Fruit fly (Drosophila melanogaster) whole organism, pupa: ENCODE measurements around the gene PolA1.
A peak's percentile ranks its signal among the peaks of the same experiment; 100 is the strongest.

Experiments
- CG10348 ChIP-seq: fragments of 200-800 bp; sonication (Bioruptor generic); IDR thresholded peaks from 2 replicates; pipeline ENCODE4 v1.3.6; 2022; ENCODE audit warnings: missing biosample characterization, missing genetic modification characterization
- CG12605 ChIP-seq: fragments of 200-800 bp; sonication (Bioruptor generic); IDR thresholded peaks from 2 replicates; pipeline ENCODE4 v1.3.6; 2022; ENCODE audit warnings: missing biosample characterization, missing genetic modification characterization
- CG13204 ChIP-seq: fragments of 200-800 bp; sonication (Bioruptor generic); optimal IDR thresholded peaks from 2 replicates; lab custom pipeline; 2018; ENCODE audit warnings: missing biosample characterization, mild to moderate bottlenecking, missing genetic modification characterization, moderate library complexity
- CG14655 ChIP-seq: fragments of 200-800 bp; sonication (Bioruptor generic); optimal IDR thresholded peaks from 3 replicates; lab custom pipeline; 2017; ENCODE audit warnings: mild to moderate bottlenecking, missing biosample characterization, missing genetic modification reagents, missing genetic modification characterization
- CG15710 ChIP-seq: fragments of 200-800 bp; sonication (Bioruptor generic); optimal IDR thresholded peaks from 2 replicates; lab custom pipeline; 2018; ENCODE audit warnings: missing biosample characterization, mild to moderate bottlenecking, missing genetic modification characterization, moderate library complexity
- CG17806 ChIP-seq: fragments of 200-800 bp; sonication (Bioruptor generic); optimal IDR thresholded peaks from 2 replicates; lab custom pipeline; 2018; ENCODE audit warnings: missing biosample characterization, mild to moderate bottlenecking, missing genetic modification characterization, moderate library complexity
- CG32121 ChIP-seq: fragments of 200-800 bp; sonication (Bioruptor generic); IDR thresholded peaks from 2 replicates; pipeline ENCODE4 v1.3.6; 2022; ENCODE audit warnings: missing biosample characterization, missing genetic modification characterization
- CG34367 ChIP-seq: fragments of 200-800 bp; sonication (Bioruptor generic); optimal IDR thresholded peaks from 2 replicates; lab custom pipeline; 2018; ENCODE audit warnings: missing biosample characterization, mild to moderate bottlenecking, missing genetic modification characterization
- CG4496 ChIP-seq: fragments of 200-800 bp; sonication (Bioruptor generic); IDR thresholded peaks from 3 replicates; pipeline ENCODE4 v1.3.6; 2022; ENCODE audit warnings: missing biosample characterization, missing genetic modification characterization
- CG8159 ChIP-seq: fragments of 200-800 bp; sonication (Bioruptor generic); optimal IDR thresholded peaks from 3 replicates; lab custom pipeline; 2018; ENCODE audit warnings: missing biosample characterization, mild to moderate bottlenecking, missing genetic modification characterization, moderate library complexity
- CG8301 ChIP-seq: fragments of 200-800 bp; sonication (Bioruptor generic); optimal IDR thresholded peaks from 2 replicates; lab custom pipeline; 2018; ENCODE audit warnings: missing biosample characterization, mild to moderate bottlenecking, missing genetic modification characterization
- CG9948 ChIP-seq: fragments of 200-800 bp; sonication (Bioruptor generic); optimal IDR thresholded peaks from 2 replicates; lab custom pipeline; 2018; ENCODE audit warnings: missing biosample characterization, mild to moderate bottlenecking, missing genetic modification characterization, moderate library complexity
- D1 ChIP-seq: fragments of 200-800 bp; sonication (Bioruptor generic); optimal IDR thresholded peaks from 2 replicates; lab custom pipeline; 2018; ENCODE audit warnings: missing biosample characterization, mild to moderate bottlenecking, missing genetic modification characterization, moderate library complexity
- EcR ChIP-seq: fragments of 200-800 bp; sonication (Bioruptor generic); optimal IDR thresholded peaks from 3 replicates; lab custom pipeline; 2019; ENCODE audit warnings: missing biosample characterization, missing genetic modification characterization, mild to moderate bottlenecking, moderate library complexity, missing genetic modification reagents
- Ets98B ChIP-seq: fragments of 200-800 bp; sonication (Bioruptor generic); IDR thresholded peaks from 2 replicates; pipeline ENCODE4 v1.3.6; 2022; ENCODE audit warnings: missing biosample characterization, missing genetic modification characterization
- Pif1A ChIP-seq: fragments of 200-800 bp; sonication (Bioruptor generic); optimal IDR thresholded peaks from 3 replicates; lab custom pipeline; 2016; ENCODE audit warnings: missing biosample characterization, missing genetic modification characterization
- Pif1B ChIP-seq: fragments of 200-800 bp; sonication (Bioruptor generic); optimal IDR thresholded peaks from 3 replicates; lab custom pipeline; 2016; ENCODE audit warnings: missing biosample characterization, missing genetic modification characterization
- Snoo ChIP-seq: fragments of 200-800 bp; sonication (Bioruptor generic); optimal IDR thresholded peaks from 3 replicates; lab custom pipeline; 2017; ENCODE audit warnings: missing biosample characterization, mild to moderate bottlenecking, missing genetic modification characterization, inconsistent platforms
- fd96Ca ChIP-seq: fragments of 200-800 bp; sonication (Bioruptor generic); IDR thresholded peaks from 3 replicates; pipeline ENCODE4 v1.3.6; 2022; ENCODE audit warnings: missing biosample characterization, missing genetic modification characterization
- gl ChIP-seq: fragments of 200-800 bp; sonication (Bioruptor generic); optimal IDR thresholded peaks from 2 replicates; lab custom pipeline; 2018; ENCODE audit warnings: missing biosample characterization, mild to moderate bottlenecking, missing genetic modification characterization
- rn ChIP-seq: fragments of 200-800 bp; sonication (Bioruptor generic); IDR thresholded peaks from 2 replicates; pipeline ENCODE4 v1.3.6; 2022; ENCODE audit warnings: missing biosample characterization, missing genetic modification characterization

PolA1 gene

DNA sequence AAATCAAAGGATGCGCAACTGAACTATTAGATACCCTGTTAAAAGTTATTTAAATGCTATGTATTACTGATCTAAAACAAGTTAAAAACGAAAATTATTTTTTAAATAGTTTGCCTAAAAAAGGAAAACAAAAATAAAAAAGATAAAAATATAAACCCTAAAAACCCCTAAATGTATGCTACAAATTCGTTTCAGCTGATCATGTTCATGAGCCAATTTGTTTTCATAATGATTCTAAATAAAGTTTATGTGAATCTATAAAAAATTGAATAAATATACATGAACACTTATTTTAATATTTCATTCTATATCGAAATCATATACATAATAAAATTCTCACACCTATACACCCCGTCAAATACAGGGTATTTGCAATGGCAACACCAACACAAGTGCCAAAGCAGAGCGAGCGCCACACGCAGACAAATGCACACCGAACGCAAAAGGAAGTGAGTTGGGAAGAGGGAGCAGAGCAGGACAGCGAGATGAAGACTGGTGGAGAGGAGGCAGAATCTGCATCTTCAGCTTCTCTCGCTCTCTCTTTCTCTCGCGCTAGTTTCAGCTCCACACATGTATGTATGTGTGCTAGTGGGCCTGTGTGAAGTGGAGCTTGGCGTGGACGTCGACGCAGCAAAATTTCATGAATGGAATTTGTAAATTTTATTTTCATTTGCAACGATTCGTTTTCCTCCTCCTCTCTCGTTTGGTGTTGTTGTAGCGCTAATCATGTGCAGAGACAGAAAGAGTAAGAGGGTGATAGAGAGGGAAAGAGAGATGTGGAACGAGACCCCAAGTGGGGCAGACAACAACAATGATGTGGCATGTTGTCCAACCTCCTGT is 20.3 kb downstream of the PolA1 start:
- TF ChIP-seq EcR (GFP tag; lab: Kevin White, UChicago) (peak; percentile 76), D1 (tag; lab: Kevin White, UChicago) (peak; percentile 87), CG10348 (GFP tag; lab: Robert Waterston, UW) (no peak), CG32121 (peak; percentile 51; the same call in 1 of the 2 replicates), CG14655 (GFP tag; lab: Kevin White, UChicago) (peak; percentile 96), gl (tag; lab: Kevin White, UChicago) (no peak), CG8301 (tag; lab: Kevin White, UChicago) (peak; percentile 90), CG9948 (peak; percentile 96), CG15710 (tag; lab: Kevin White, UChicago) (peak; percentile 95), Pif1A (GFP tag; lab: Kevin White, UChicago) (peak; percentile 52), CG12605 (no peak; the same call in none of the 2 replicates), Snoo (peak; percentile 74), CG8159 (tag; lab: Kevin White, UChicago) (peak; percentile 97), CG17806 (tag; lab: Kevin White, UChicago) (peak; percentile 90), Pif1B (GFP tag; lab: Kevin White, UChicago) (peak; percentile 77), CG34367 (tag; lab: Kevin White, UChicago) (peak; percentile 88), rn (GFP tag; lab: Robert Waterston, UW) (peak; percentile 65), fd96Ca (GFP tag; lab: Robert Waterston, UW) (peak; percentile 70), CG13204 (GFP tag; lab: Kevin White, UChicago) (peak; percentile 32), Ets98B (GFP tag; lab: Robert Waterston, UW) (peak; percentile 33; the same call in 1 of the 2 replicates), CG4496 (GFP tag; lab: Robert Waterston, UW) (no peak)

DNA sequence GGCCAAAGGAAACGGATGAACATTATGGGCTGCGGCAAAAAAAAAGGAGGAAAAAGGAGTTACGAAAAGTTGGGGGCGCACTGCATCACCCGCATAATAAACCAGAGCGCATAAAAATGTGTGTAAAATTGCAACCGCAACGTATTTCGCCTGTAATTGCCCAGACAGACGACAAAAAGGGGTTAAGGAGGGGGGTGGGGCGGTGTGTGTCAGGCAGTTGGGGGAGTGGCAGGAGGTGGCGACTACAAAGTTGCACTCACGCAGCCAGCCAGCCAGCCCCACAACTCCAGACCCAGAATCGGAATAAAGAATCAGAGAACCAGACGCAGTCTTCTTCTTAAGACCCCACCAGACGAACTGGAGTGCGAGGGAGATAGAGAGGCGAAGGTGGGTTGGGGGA is 21.0 kb downstream of the PolA1 start:
- TF ChIP-seq CG32121 = no peak
- TF ChIP-seq CG13204 (GFP tag; lab: Kevin White, UChicago) = peak; percentile 72
- peak; percentile 20 for TF ChIP-seq EcR (GFP tag; lab: Kevin White, UChicago)
- TF ChIP-seq fd96Ca (GFP tag; lab: Robert Waterston, UW) = peak; percentile 24; the same call in 1 of the 3 replicates

DNA sequence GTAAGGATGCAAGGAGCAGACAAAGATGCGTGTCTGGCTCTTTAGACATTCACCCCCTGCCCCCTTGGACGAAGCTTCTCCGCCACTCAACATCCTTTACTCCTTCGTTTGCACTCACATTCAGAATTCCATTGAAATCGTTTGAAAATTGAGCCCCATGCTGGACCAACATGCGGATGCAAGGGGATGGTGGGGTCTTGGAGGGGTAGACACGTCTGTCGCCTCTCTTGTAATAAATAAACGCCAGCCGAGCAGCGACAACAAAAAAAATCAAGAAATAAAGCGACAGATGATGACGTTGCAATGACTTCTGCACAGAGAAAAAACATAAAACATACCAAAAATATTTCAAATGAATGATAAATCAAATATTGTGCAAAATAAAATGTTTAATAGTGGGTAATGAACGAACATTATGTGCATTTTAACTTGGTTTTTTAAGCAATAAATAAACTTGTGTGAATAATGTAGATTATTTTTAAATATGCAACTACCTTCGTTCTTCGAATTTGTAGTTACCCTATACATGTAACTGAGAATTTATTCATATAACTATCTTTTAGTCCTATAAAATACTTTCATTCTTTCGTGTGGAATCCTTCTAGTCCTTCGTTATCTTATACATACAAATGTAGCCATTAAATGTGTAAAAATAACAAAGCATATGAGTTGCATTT is 21.6 kb downstream of the PolA1 start:
- TF ChIP-seq fd96Ca (GFP tag; lab: Robert Waterston, UW) = no peak
- peak; percentile 70 for TF ChIP-seq Snoo
- TF ChIP-seq Pif1A (GFP tag; lab: Kevin White, UChicago) = peak; percentile 46
- TF ChIP-seq gl (tag; lab: Kevin White, UChicago) = peak; percentile 48
- no peak for TF ChIP-seq CG10348 (GFP tag; lab: Robert Waterston, UW)
- 0 out of 2 replicates have a peak, but pooled peaks have one; percentile 25 for TF ChIP-seq CG32121
- peak; percentile 96 for TF ChIP-seq D1 (tag; lab: Kevin White, UChicago)
- TF ChIP-seq EcR (GFP tag; lab: Kevin White, UChicago) = peak; percentile 15
- TF ChIP-seq CG15710 (tag; lab: Kevin White, UChicago) = peak; percentile 92
- peak; percentile 66; the same call in 2 of the 3 replicates for TF ChIP-seq CG4496 (GFP tag; lab: Robert Waterston, UW)
- no peak for TF ChIP-seq CG13204 (GFP tag; lab: Kevin White, UChicago)
- TF ChIP-seq CG9948 = peak; percentile 95
- peak; percentile 69 for TF ChIP-seq Pif1B (GFP tag; lab: Kevin White, UChicago)
- TF ChIP-seq CG34367 (tag; lab: Kevin White, UChicago) = peak; percentile 91
- TF ChIP-seq CG8301 (tag; lab: Kevin White, UChicago) = peak; percentile 64
- TF ChIP-seq CG12605 = peak; percentile 73
- peak; percentile 83 for TF ChIP-seq CG14655 (GFP tag; lab: Kevin White, UChicago)
- TF ChIP-seq CG17806 (tag; lab: Kevin White, UChicago) = peak; percentile 90
- 0 out of 2 replicates have a peak, but pooled peaks have one; percentile 2 for TF ChIP-seq rn (GFP tag; lab: Robert Waterston, UW)
- TF ChIP-seq CG8159 (tag; lab: Kevin White, UChicago) = peak; percentile 95
- peak; percentile 28; the same call in 1 of the 2 replicates for TF ChIP-seq Ets98B (GFP tag; lab: Robert Waterston, UW)

DNA sequence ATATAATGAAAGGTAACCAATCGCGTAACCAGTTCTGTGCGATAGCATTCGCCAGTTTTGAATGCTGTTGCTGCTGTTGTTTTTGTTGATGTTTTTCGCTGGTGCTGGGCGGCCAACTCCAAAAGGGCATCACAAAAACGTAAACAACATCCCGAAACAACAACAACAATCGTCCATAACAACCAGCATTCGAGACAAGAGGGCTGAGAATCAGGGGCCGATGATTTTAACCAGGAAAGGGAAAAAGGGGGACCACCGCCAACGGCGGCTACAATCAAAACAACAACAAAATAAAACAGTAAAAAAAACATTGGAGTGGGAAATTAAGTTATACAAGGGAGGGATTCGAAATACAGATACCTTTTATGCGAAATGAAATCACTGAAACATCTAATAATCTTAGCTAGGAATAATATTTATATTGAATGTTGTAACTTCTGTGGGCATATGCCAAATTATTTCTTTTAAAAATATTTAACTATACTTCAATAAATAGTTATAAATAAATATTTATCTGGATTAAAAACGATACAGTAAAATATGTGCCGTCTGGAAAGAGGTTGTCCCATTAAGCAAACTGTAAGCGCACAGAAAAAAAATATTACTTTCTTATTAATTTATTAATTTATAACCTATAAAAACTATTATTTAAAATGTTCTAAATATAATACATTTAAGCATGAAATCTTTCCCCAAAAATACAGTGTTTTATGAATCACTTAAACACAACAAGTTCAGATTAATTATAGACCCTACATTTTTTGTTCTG is 22.3 kb downstream of the PolA1 start:
- TF ChIP-seq CG32121 (no peak), D1 (tag; lab: Kevin White, UChicago) (peak; percentile 55), CG8301 (tag; lab: Kevin White, UChicago) (no peak), CG9948 (peak; percentile 92), fd96Ca (GFP tag; lab: Robert Waterston, UW) (no peak), Ets98B (GFP tag; lab: Robert Waterston, UW) (no peak), CG14655 (GFP tag; lab: Kevin White, UChicago) (peak; percentile 47), CG13204 (GFP tag; lab: Kevin White, UChicago) (peak; percentile 27), Pif1B (GFP tag; lab: Kevin White, UChicago) (no peak), CG15710 (tag; lab: Kevin White, UChicago) (peak; percentile 88), CG12605 (no peak), CG17806 (tag; lab: Kevin White, UChicago) (peak; percentile 91), CG10348 (GFP tag; lab: Robert Waterston, UW) (no peak), rn (GFP tag; lab: Robert Waterston, UW) (peak; percentile 33; the same call in 1 of the 2 replicates), CG8159 (tag; lab: Kevin White, UChicago) (peak; percentile 91), Pif1A (GFP tag; lab: Kevin White, UChicago) (no peak), CG4496 (GFP tag; lab: Robert Waterston, UW) (no peak), Snoo (no peak), EcR (GFP tag; lab: Kevin White, UChicago) (peak; percentile 77), gl (tag; lab: Kevin White, UChicago) (peak; percentile 11), CG34367 (tag; lab: Kevin White, UChicago) (peak; percentile 76)
